Worm (Caenorhabditis elegans): Measurements from ENCODE around the gene sly-1.

DNA sequence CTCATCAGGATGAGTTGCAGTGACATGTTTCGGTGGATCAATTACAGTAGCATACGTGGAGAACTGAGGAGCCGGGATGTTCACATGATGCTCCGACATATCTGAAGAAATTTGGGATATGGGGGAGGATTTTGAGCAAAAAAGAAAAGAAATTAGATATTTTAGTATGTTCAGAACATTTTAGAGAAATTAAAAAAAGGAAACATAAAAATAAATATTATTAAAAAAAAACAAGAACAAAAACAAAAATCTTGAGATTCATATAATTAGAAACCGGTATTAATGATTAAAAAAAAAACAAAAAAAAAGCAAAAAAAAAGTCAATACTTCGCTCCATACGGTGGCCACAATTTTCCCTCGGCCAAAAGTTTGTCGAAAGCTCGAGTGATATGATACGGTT is 3.1 kb upstream of the sly-1 start, which contains the start of gene rab-33:
- TF ChIP-seq nhr-77 (tag; optimal IDR thresholded peaks at IDR 0.05) = no peak
- no peak for TF ChIP-seq fkh-10 (GFP tag; optimal IDR thresholded peaks at IDR 0.05)
- TF ChIP-seq nhr-237 (tag; optimal IDR thresholded peaks at IDR 0.05) = no peak
- TF ChIP-seq jun-1 (tag; optimal IDR thresholded peaks at IDR 0.05) = no peak
- TF ChIP-seq mab-9 (GFP tag; IDR thresholded peaks at IDR 0.05) = no peak
- TF ChIP-seq ztf-11 (tag; optimal IDR thresholded peaks at IDR 0.05) = no peak
- no peak for TF ChIP-seq nhr-85 (tag)
- no peak for TF ChIP-seq elt-2 (tag; optimal IDR thresholded peaks at IDR 0.05)
- TF ChIP-seq elt-3 (tag; optimal IDR thresholded peaks at IDR 0.05) = no peak
- no peak for TF ChIP-seq Y116A8C.19 (tag; optimal IDR thresholded peaks at IDR 0.05; ENCODE audit: borderline replicate concordance)
- no peak for TF ChIP-seq skn-1 (tag; optimal IDR thresholded peaks at IDR 0.05)
- no peak for TF ChIP-seq rnt-1 (tag; optimal IDR thresholded peaks at IDR 0.05)
- no peak for TF ChIP-seq snpc-4 (tag; optimal IDR thresholded peaks at IDR 0.05)

All from whole organism, L1 larva.